Fruit fly (Drosophila melanogaster) whole organism, wandering third instar larva: ENCODE results near the gene CG7218.
A peak's percentile ranks its signal among the peaks of the same experiment; 100 is the strongest.

Source experiments
- Abd-B ChIP-seq: fragments of >200 bp; optimal IDR thresholded peaks from 2 replicates; lab custom pipeline; 2017; ENCODE audit warnings: missing biosample characterization, missing genetic modification characterization
- CG32264 ChIP-seq: fragments of 200-800 bp; sonication (Bioruptor generic); optimal IDR thresholded peaks from 2 replicates; lab custom pipeline; 2016; ENCODE audit warnings: missing biosample characterization, missing genetic modification characterization
- CG9705 ChIP-seq: fragments of 200-800 bp; sonication (Bioruptor generic); optimal IDR thresholded peaks from 2 replicates; lab custom pipeline; 2018; ENCODE audit warnings: missing biosample characterization, mild to moderate bottlenecking, missing genetic modification characterization
- CrebA ChIP-seq: fragments of 200-800 bp; sonication (Bioruptor generic); optimal IDR thresholded peaks from 2 replicates; lab custom pipeline; 2016; ENCODE audit warnings: missing biosample characterization, mild to moderate bottlenecking, missing genetic modification characterization, borderline replicate concordance
- Dfd ChIP-seq: fragments of >200 bp; optimal IDR thresholded peaks from 2 replicates; lab custom pipeline; 2017; ENCODE audit warnings: missing biosample characterization, missing genetic modification characterization
- Dif ChIP-seq: fragments of 200-275, 200-300 bp; sonication (Bioruptor generic); optimal IDR thresholded peaks from 2 replicates; lab custom pipeline; 2018; ENCODE audit warnings: missing biosample characterization, missing genetic modification characterization; ENCODE audit not compliant: partially characterized antibody
- GATAd ChIP-seq: sonication (Bioruptor generic); optimal IDR thresholded peaks from 2 replicates; lab custom pipeline; 2016; ENCODE audit warnings: missing biosample characterization, missing genetic modification characterization
- HLH106 ChIP-seq: fragments of 200-800 bp; optimal IDR thresholded peaks from 3 replicates; lab custom pipeline; 2019; ENCODE audit warnings: missing biosample characterization, mild to moderate bottlenecking, missing genetic modification characterization, moderate library complexity
- Hnf4 ChIP-seq: fragments of 200-800 bp; sonication (Bioruptor generic); optimal IDR thresholded peaks from 2 replicates; lab custom pipeline; 2016; ENCODE audit warnings: missing biosample characterization, mild to moderate bottlenecking, missing genetic modification characterization
- Hr83 ChIP-seq: fragments of 200-300 bp; sonication (Bioruptor generic); optimal IDR thresholded peaks from 2 replicates; lab custom pipeline; 2016; ENCODE audit warnings: missing biosample characterization, mild to moderate bottlenecking, missing genetic modification characterization, moderate library complexity; ENCODE audit not compliant: poor library complexity, severe bottlenecking
- Jra ChIP-seq: sonication (Bioruptor generic); optimal IDR thresholded peaks from 2 replicates; lab custom pipeline; 2016; ENCODE audit warnings: missing biosample characterization, missing genetic modification characterization
- Mio ChIP-seq: sonication (Bioruptor generic); optimal IDR thresholded peaks from 2 replicates; lab custom pipeline; 2016; ENCODE audit warnings: missing biosample characterization, missing genetic modification characterization
- Myc ChIP-seq: fragments of >200 bp; optimal IDR thresholded peaks from 2 replicates; lab custom pipeline; 2017
- N ChIP-seq: fragments of >200 bp; optimal IDR thresholded peaks from 2 replicates; lab custom pipeline; 2018; ENCODE audit warnings: missing biosample characterization, missing external identifiers, missing genetic modification characterization
- OdsH ChIP-seq: fragments of 200-800 bp; sonication (Bioruptor generic); optimal IDR thresholded peaks from 2 replicates; lab custom pipeline; 2016; ENCODE audit warnings: missing biosample characterization, mild to moderate bottlenecking, missing genetic modification characterization
- Rel ChIP-seq, 2 experiments: fragments of 200-800 bp; sonication (Bioruptor generic) in 1 of 2; optimal IDR thresholded peaks; 2 replicates in 1 of 2; 3 replicates in 1 of 2; lab custom pipeline; 2016 to 2019; ENCODE audit warnings: mild to moderate bottlenecking in 2 of 2, missing biosample characterization in 2 of 2, missing genetic modification characterization in 2 of 2, moderate library complexity in 1 of 2
- Sp1 ChIP-seq: fragments of 200-800 bp; sonication (Bioruptor generic); optimal IDR thresholded peaks from 3 replicates; lab custom pipeline; 2019; ENCODE audit warnings: missing biosample characterization, mild to moderate bottlenecking, missing genetic modification characterization, moderate library complexity
- br ChIP-seq: fragments of 200-800 bp; sonication (Bioruptor generic); optimal IDR thresholded peaks from 2 replicates; lab custom pipeline; 2016; ENCODE audit warnings: missing biosample characterization, missing genetic modification characterization
- brk ChIP-seq: fragments of 200-800 bp; sonication (Bioruptor generic); optimal IDR thresholded peaks from 2 replicates; lab custom pipeline; 2016; ENCODE audit warnings: missing biosample characterization, mild to moderate bottlenecking, missing genetic modification characterization
- dl ChIP-seq, 2 experiments: fragments of 175-275, 200-275 bp in 1 of 2; fragments of 200-275 bp in 1 of 2; sonication (Bioruptor generic); optimal IDR thresholded peaks; lab custom pipeline; 2018; ENCODE audit warnings: mild to moderate bottlenecking in 2 of 2, missing biosample characterization in 2 of 2, missing genetic modification characterization in 2 of 2, moderate library complexity in 2 of 2; ENCODE audit not compliant: partially characterized antibody in 2 of 2, insufficient read depth in 1 of 2
- dmrt93B ChIP-seq: fragments of 200-800 bp; sonication (Bioruptor generic); optimal IDR thresholded peaks from 2 replicates; lab custom pipeline; 2018; ENCODE audit warnings: missing biosample characterization, mild to moderate bottlenecking, missing genetic modification characterization
- dsf ChIP-seq: sonication (Bioruptor generic); optimal IDR thresholded peaks from 2 replicates; lab custom pipeline; 2016; ENCODE audit warnings: missing biosample characterization, missing genetic modification characterization, borderline replicate concordance
- ey ChIP-seq: fragments of 200-800 bp; sonication (Bioruptor generic); optimal IDR thresholded peaks from 2 replicates; lab custom pipeline; 2016; ENCODE audit warnings: missing biosample characterization, missing genetic modification characterization
- foxo ChIP-seq, 2 experiments: fragments of 200-800 bp; sonication (Bioruptor generic); optimal IDR thresholded peaks; 2 replicates in 1 of 2; 3 replicates in 1 of 2; lab custom pipeline; 2016 to 2017; ENCODE audit warnings: missing biosample characterization in 2 of 2, missing genetic modification characterization in 2 of 2
- fru ChIP-seq: fragments of 200-800 bp; sonication (Bioruptor generic); optimal IDR thresholded peaks from 3 replicates; lab custom pipeline; 2016; ENCODE audit warnings: missing biosample characterization, mild to moderate bottlenecking, missing genetic modification characterization
- h ChIP-seq: fragments of 200-800 bp; sonication (Bioruptor generic); optimal IDR thresholded peaks from 3 replicates; lab custom pipeline; 2016; ENCODE audit warnings: missing biosample characterization, mild to moderate bottlenecking, missing genetic modification characterization
- jim ChIP-seq: fragments of 175-275, 200-325 bp; sonication (Bioruptor generic); optimal IDR thresholded peaks from 2 replicates; lab custom pipeline; 2016; ENCODE audit warnings: missing biosample characterization, mild to moderate bottlenecking, missing genetic modification characterization
- lola ChIP-seq: fragments of >200 bp; optimal IDR thresholded peaks from 2 replicates; lab custom pipeline; 2017; ENCODE audit warnings: missing biosample characterization, missing genetic modification characterization
- pan ChIP-seq: fragments of >200 bp; optimal IDR thresholded peaks from 2 replicates; lab custom pipeline; 2017
- psq ChIP-seq: fragments of 200-800 bp; sonication (Bioruptor generic); optimal IDR thresholded peaks from 3 replicates; lab custom pipeline; 2017; ENCODE audit warnings: missing biosample characterization, mild to moderate bottlenecking, missing genetic modification characterization, moderate library complexity
- rgr ChIP-seq: fragments of 200-800 bp; sonication (Bioruptor generic); optimal IDR thresholded peaks from 3 replicates; lab custom pipeline; 2016; ENCODE audit warnings: missing biosample characterization, mild to moderate bottlenecking, missing genetic modification characterization
- sage ChIP-seq: fragments of 200-800 bp; sonication (Bioruptor generic); optimal IDR thresholded peaks from 2 replicates; lab custom pipeline; 2016; ENCODE audit warnings: missing biosample characterization, mild to moderate bottlenecking, missing genetic modification characterization
- sv ChIP-seq: fragments of 200-800 bp; sonication (Bioruptor generic); optimal IDR thresholded peaks from 3 replicates; lab custom pipeline; 2016; ENCODE audit warnings: missing biosample characterization, missing genetic modification characterization
- tai ChIP-seq: sonication (Bioruptor generic); optimal IDR thresholded peaks from 2 replicates; lab custom pipeline; 2016; ENCODE audit warnings: missing biosample characterization, missing genetic modification characterization
- usp ChIP-seq: fragments of >200 bp; optimal IDR thresholded peaks from 2 replicates; lab custom pipeline; 2017; ENCODE audit warnings: missing biosample characterization, missing genetic modification characterization
- woc ChIP-seq: sonication (Bioruptor generic); optimal IDR thresholded peaks from 2 replicates; lab custom pipeline; 2016; ENCODE audit warnings: missing biosample characterization, mild to moderate bottlenecking, missing genetic modification characterization

CG7218 gene

DNA sequence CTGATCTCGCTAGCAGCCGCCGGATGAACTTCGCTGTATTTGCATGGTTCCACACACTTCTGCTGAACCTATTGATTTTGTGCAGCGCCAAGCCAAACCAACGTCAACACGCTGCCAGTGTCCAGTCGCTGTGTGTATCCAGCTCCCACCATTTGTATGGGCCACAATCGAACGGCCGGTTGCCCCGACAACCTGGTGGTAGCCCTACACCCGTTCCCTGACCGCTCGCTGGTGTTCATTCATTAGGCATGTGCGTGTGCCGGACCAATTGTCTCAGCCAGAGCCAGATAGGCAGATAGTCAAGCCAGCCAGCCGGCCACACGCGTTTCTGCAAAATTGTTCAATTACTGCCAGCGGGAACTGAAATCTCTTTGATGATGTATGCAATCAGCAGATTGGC lies 27.7 kb upstream of the CG7218 start, which contains the start of gene CG14313:
Gene CG14313, minus strand, starts transcription at position 101 of the 400 bp plus-strand sequence.
- TF ChIP-seq Hr83 (GFP tag; lab: Kevin White, UChicago) = no peak
- TF ChIP-seq HLH106 (tag; lab: Kevin White, UChicago) = no peak
- TF ChIP-seq Mio = no peak
- no peak for TF ChIP-seq psq
- no peak for TF ChIP-seq dl (GFP tag; optimal IDR thresholded peaks at IDR 0.05; lab: Kevin White, UChicago; ENCODE audit: insufficient read depth in 1 of 2, partially characterized antibody in 2 of 2)
- no peak for TF ChIP-seq usp (GFP tag; lab: Kevin White, UChicago)
- no peak for TF ChIP-seq tai (GFP tag; lab: Kevin White, UChicago)
- TF ChIP-seq OdsH (GFP tag; lab: Kevin White, UChicago) = no peak
- TF ChIP-seq woc (GFP tag; lab: Kevin White, UChicago) = no peak
- no peak for TF ChIP-seq foxo (GFP tag; optimal IDR thresholded peaks at IDR 0.05; lab: Kevin White, UChicago)
- TF ChIP-seq Abd-B (GFP tag; lab: Kevin White, UChicago) = no peak
- no peak for TF ChIP-seq Jra (GFP tag; lab: Kevin White, UChicago)
- TF ChIP-seq sage (GFP tag; lab: Kevin White, UChicago) = no peak
- TF ChIP-seq ey (GFP tag; lab: Kevin White, UChicago) = no peak
- no peak for TF ChIP-seq Dif (GFP tag; lab: Kevin White, UChicago)
- TF ChIP-seq Hnf4 (GFP tag; lab: Kevin White, UChicago) = no peak
- no peak for TF ChIP-seq Sp1 (GFP tag; lab: Kevin White, UChicago)

DNA sequence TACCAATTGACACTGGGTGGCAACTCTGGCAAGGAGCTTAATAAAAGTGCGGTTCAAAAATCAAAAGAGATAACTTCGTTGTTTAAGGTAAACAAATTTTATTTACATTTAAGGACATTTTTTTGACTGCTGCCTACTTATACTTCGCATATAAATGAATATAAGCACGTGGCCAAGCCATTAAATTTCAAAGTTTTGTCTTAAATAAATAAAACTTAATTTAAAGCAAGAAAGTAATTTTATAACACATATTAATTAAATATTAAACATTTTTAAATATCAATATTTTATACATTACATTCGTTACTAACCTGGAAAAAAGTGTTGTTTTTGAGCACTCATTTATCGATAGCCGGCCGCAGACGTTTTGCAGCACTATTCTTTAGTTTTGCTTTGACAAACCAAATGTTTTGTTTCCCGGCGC lies 24.5 kb upstream of the CG7218 start, which contains the start of the genes CG12321 and MED17:
Gene CG12321, minus strand, starts transcription at position 6 of the 424 bp plus-strand sequence.
Gene MED17, plus strand, starts transcription at position 371 of the 424 bp plus-strand sequence.
- TF ChIP-seq h (GFP tag; lab: Kevin White, UChicago) = peak; percentile 61
- TF ChIP-seq foxo (GFP tag; optimal IDR thresholded peaks at IDR 0.05; lab: Kevin White, UChicago) = peak in 1 of 2 experiments; percentile 88
- TF ChIP-seq jim (GFP tag; lab: Kevin White, UChicago) = no peak
- TF ChIP-seq Myc (lab: Kevin White, UChicago) = peak; percentile 73
- peak; percentile 73 for TF ChIP-seq ey (GFP tag; lab: Kevin White, UChicago)
- TF ChIP-seq Mio = peak; percentile 28
- no peak for TF ChIP-seq CrebA (GFP tag; lab: Kevin White, UChicago)
- no peak for TF ChIP-seq Jra (GFP tag; lab: Kevin White, UChicago)
- no peak for TF ChIP-seq Rel (GFP tag; optimal IDR thresholded peaks at IDR 0.05; lab: Kevin White, UChicago)
- TF ChIP-seq Rel (tag; optimal IDR thresholded peaks at IDR 0.05; lab: Kevin White, UChicago) = peak; percentile 18
- no peak for TF ChIP-seq lola (GFP tag; lab: Kevin White, UChicago)
- TF ChIP-seq dsf (GFP tag; lab: Kevin White, UChicago) = peak; percentile 65
- TF ChIP-seq Dif (GFP tag; lab: Kevin White, UChicago) = no peak
- TF ChIP-seq rgr = peak; percentile 94
- peak; percentile 0 for TF ChIP-seq CG32264 (GFP tag; lab: Kevin White, UChicago)
- TF ChIP-seq Hr83 (GFP tag; lab: Kevin White, UChicago) = peak; percentile 47
- no peak for TF ChIP-seq N (GFP tag; lab: Kevin White, UChicago)
- peak; percentile 88 for TF ChIP-seq dmrt93B (GFP tag; lab: Kevin White, UChicago)
- no peak for TF ChIP-seq brk (GFP tag; lab: Kevin White, UChicago)
- TF ChIP-seq psq = peak; percentile 90
- TF ChIP-seq dl (GFP tag; optimal IDR thresholded peaks at IDR 0.05; lab: Kevin White, UChicago; ENCODE audit: insufficient read depth in 1 of 2, partially characterized antibody in 2 of 2) = no peak
- peak; percentile 82 for TF ChIP-seq OdsH (GFP tag; lab: Kevin White, UChicago)
- TF ChIP-seq pan (lab: Kevin White, UChicago) = no peak
- TF ChIP-seq fru (GFP tag; lab: Kevin White, UChicago) = peak; percentile 79
- TF ChIP-seq CG9705 (GFP tag; lab: Kevin White, UChicago) = peak; percentile 76
- peak; percentile 87 for TF ChIP-seq HLH106 (tag; lab: Kevin White, UChicago)
- no peak for TF ChIP-seq Dfd
- peak; percentile 91 for TF ChIP-seq sv (GFP tag; lab: Kevin White, UChicago)
- TF ChIP-seq br (GFP tag; lab: Kevin White, UChicago) = peak; percentile 67
- peak; percentile 70 for TF ChIP-seq woc (GFP tag; lab: Kevin White, UChicago)
- no peak for TF ChIP-seq tai (GFP tag; lab: Kevin White, UChicago)
- TF ChIP-seq Sp1 (GFP tag; lab: Kevin White, UChicago) = peak; percentile 84
- TF ChIP-seq GATAd (GFP tag; lab: Kevin White, UChicago) = peak; percentile 34
